Comparison of ENCODE assay signal across 2 worm cellular contexts in the genomic region with DNA sequence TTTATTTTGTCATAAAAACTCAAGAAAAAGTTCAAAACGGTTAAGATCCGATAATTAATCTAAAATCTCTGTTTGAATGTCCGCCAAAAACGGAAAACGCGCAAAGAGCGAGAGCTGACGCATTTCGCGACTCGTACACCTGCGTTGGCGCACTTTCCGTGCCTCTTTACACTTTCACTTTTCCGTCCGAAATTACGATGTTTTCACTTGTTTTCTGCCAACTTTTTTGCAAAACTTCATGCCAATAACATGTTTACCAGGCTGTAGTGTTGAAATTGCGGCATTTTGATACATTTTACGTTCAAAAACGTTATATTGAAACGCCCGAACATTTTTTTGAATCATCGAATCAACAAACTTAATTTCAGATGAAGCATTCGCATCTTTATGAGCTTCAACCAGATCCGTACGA.
A peak's percentile ranks its signal among the peaks of the same experiment; 100 is the strongest.
TF ChIP-seq lines count a peak whose summit lies in the region.

A gene (plus strand): TSS at position 369 of the 412 bp plus-strand sequence.

TF ChIP-seq in whole organism, L1 larva, 84 proteins besides CTCF, POLR2A, EP300 and RAD21 (continued from another document):
- TF ChIP-seq nhr-20 (tag; optimal IDR thresholded peaks at IDR 0.05; lab: Kevin White, UChicago) (peak; percentile 96), pag-3 (tag; optimal IDR thresholded peaks at IDR 0.05; lab: Kevin White, UChicago; ENCODE audit: borderline replicate concordance, insufficient read depth) (peak; percentile 75), zag-1 (tag; optimal IDR thresholded peaks at IDR 0.05; lab: Kevin White, UChicago) (no peak), snpc-4 (tag; optimal IDR thresholded peaks at IDR 0.05; lab: Kevin White, UChicago) (peak; percentile 90), mep-1 (tag; optimal IDR thresholded peaks at IDR 0.05; lab: Kevin White, UChicago) (peak; percentile 98), C04F5.9 (tag; optimal IDR thresholded peaks at IDR 0.05; lab: Kevin White, UChicago) (peak; percentile 85), dsc-1 (tag; optimal IDR thresholded peaks at IDR 0.05; lab: Kevin White, UChicago) (peak; percentile 97), hlh-17 (GFP tag; optimal IDR thresholded peaks at IDR 0.05; lab: Kevin White, UChicago; ENCODE audit: borderline replicate concordance) (no peak), nhr-85 (tag; lab: Kevin White, UChicago) (peak; percentile 99), nhr-71 (tag; optimal IDR thresholded peaks at IDR 0.05; lab: Kevin White, UChicago) (peak; percentile 98), nhr-84 (tag; optimal IDR thresholded peaks at IDR 0.05; lab: Kevin White, UChicago) (peak; percentile 10), sup-37 (GFP tag; optimal IDR thresholded peaks at IDR 0.05; lab: Kevin White, UChicago) (peak; percentile 92), elt-3 (tag; optimal IDR thresholded peaks at IDR 0.05; lab: Kevin White, UChicago) (peak in 4 of 6 experiments; percentile 32 to 95 (median 88)), efl-1 (optimal IDR thresholded peaks at IDR 0.05; lab: Kevin White, UChicago) (peak; percentile 96 to 100), efl-1 (GFP tag; optimal IDR thresholded peaks at IDR 0.05 in 1 of 2; lab: Kevin White, UChicago) (peak; percentile 99 to 100), blmp-1 (tag; optimal IDR thresholded peaks at IDR 0.05; lab: Kevin White, UChicago) (peak; percentile 100), hpl-2 (GFP tag; optimal IDR thresholded peaks at IDR 0.05; lab: Kevin White, UChicago) (peak; percentile 54), C16A3.4 (tag; optimal IDR thresholded peaks at IDR 0.05; lab: Kevin White, UChicago) (peak; percentile 96), egl-13 (tag; optimal IDR thresholded peaks at IDR 0.05; lab: Kevin White, UChicago) (peak; percentile 93), ceh-63 (GFP tag; optimal IDR thresholded peaks at IDR 0.05; lab: Kevin White, UChicago) (no peak), F16B12.6 (tag; optimal IDR thresholded peaks at IDR 0.05; lab: Kevin White, UChicago) (peak; percentile 75), ets-5 (GFP tag; IDR thresholded peaks at IDR 0.05; lab: Robert Waterston, UW) (no peak), isw-1 (GFP tag; IDR thresholded peaks at IDR 0.05; lab: Robert Waterston, UW) (peak; percentile 93), lin-39 (tag; optimal IDR thresholded peaks at IDR 0.05; lab: Kevin White, UChicago) (peak; percentile 96), efl-3 (GFP tag; optimal IDR thresholded peaks at IDR 0.05; lab: Kevin White, UChicago) (peak; percentile 78), pax-3 (tag; optimal IDR thresholded peaks at IDR 0.05; lab: Kevin White, UChicago) (peak; percentile 84), ceh-82 (tag; optimal IDR thresholded peaks at IDR 0.05; lab: Kevin White, UChicago) (peak; percentile 92 to 96 (median 95))

TF ChIP-seq in whole organism, young adult, 124 proteins besides CTCF, POLR2A, EP300 and RAD21 (continued from another document):
- TF ChIP-seq lin-26 (GFP tag; IDR thresholded peaks at IDR 0.05; lab: Robert Waterston, UW) (0 out of 2 replicates have a peak, but pooled peaks have one; percentile 35), F23B12.7 (tag; optimal IDR thresholded peaks at IDR 0.05; lab: Kevin White, UChicago; ENCODE audit: insufficient read depth) (peak; percentile 67), T07F8.4 (tag; optimal IDR thresholded peaks at IDR 0.05; lab: Kevin White, UChicago) (no peak), ama-1 (optimal IDR thresholded peaks at IDR 0.05; lab: Kevin White, UChicago) (no peak), ama-1 (GFP tag; optimal IDR thresholded peaks at IDR 0.05; lab: Kevin White, UChicago) (no peak), ZK185.1 (tag; optimal IDR thresholded peaks at IDR 0.05; lab: Kevin White, UChicago; ENCODE audit: poor library complexity, severe bottlenecking) (peak; percentile 82), ztf-25 (GFP tag; IDR thresholded peaks at IDR 0.05; lab: Robert Waterston, UW) (no peak), pha-4 (tag; optimal IDR thresholded peaks at IDR 0.05; lab: Kevin White, UChicago) (no peak), ceh-40 (GFP tag; IDR thresholded peaks at IDR 0.05; lab: Robert Waterston, UW) (no peak), rec-8 (tag; optimal IDR thresholded peaks at IDR 0.05; lab: Kevin White, UChicago) (no peak), C06A6.2 (GFP tag; conservative IDR thresholded peaks at IDR 0.05; lab: Robert Waterston, UW) (peak; percentile 83), lag-1 (GFP tag; IDR thresholded peaks at IDR 0.05; lab: Robert Waterston, UW) (no peak), F39B2.1 (GFP tag; IDR thresholded peaks at IDR 0.05; lab: Robert Waterston, UW) (0 out of 2 replicates have a peak, but pooled peaks have one; percentile 32), let-526 (GFP tag; IDR thresholded peaks at IDR 0.05; lab: Robert Waterston, UW) (no peak), ceh-100 (GFP tag; IDR thresholded peaks at IDR 0.05; lab: Robert Waterston, UW) (peak; percentile 83), aptf-3 (GFP tag; IDR thresholded peaks at IDR 0.05; lab: Robert Waterston, UW) (no peak), Y53F4B.3 (GFP tag; IDR thresholded peaks at IDR 0.05; lab: Robert Waterston, UW) (no peak; the same call in 1 of the 2 replicates), rcor-1 (GFP tag; IDR thresholded peaks at IDR 0.05; lab: Robert Waterston, UW) (peak; percentile 90), ztf-6 (GFP tag; IDR thresholded peaks at IDR 0.05; lab: Robert Waterston, UW) (no peak), repo-1 (tag; optimal IDR thresholded peaks at IDR 0.05; lab: Kevin White, UChicago) (peak; percentile 84), F22D6.2 (tag; optimal IDR thresholded peaks at IDR 0.05; lab: Kevin White, UChicago) (peak; percentile 54), snpc-4 (GFP tag; optimal IDR thresholded peaks at IDR 0.05; lab: Kevin White, UChicago) (peak; percentile 88), snpc-4 (tag; optimal IDR thresholded peaks at IDR 0.05; lab: Kevin White, UChicago) (peak; percentile 82 to 95 (median 94)), bed-1 (GFP tag; IDR thresholded peaks at IDR 0.05; lab: Robert Waterston, UW) (0 out of 2 replicates have a peak, but pooled peaks have one; percentile 70), tlf-1 (GFP tag; optimal IDR thresholded peaks at IDR 0.05; lab: Kevin White, UChicago) (peak; percentile 91), F10E7.11 (tag; optimal IDR thresholded peaks at IDR 0.05; lab: Kevin White, UChicago) (no peak), attf-6 (GFP tag; IDR thresholded peaks at IDR 0.05; lab: Robert Waterston, UW) (peak; percentile 88), ceh-79 (tag; optimal IDR thresholded peaks at IDR 0.05; lab: Kevin White, UChicago) (no peak), mcd-1 (GFP tag; IDR thresholded peaks at IDR 0.05; lab: Robert Waterston, UW) (peak; percentile 94), egl-44 (GFP tag; IDR thresholded peaks at IDR 0.05; lab: Robert Waterston, UW) (no peak), lin-54 (GFP tag; optimal IDR thresholded peaks at IDR 0.05; lab: Kevin White, UChicago) (peak; percentile 99), lir-1 (GFP tag; conservative IDR thresholded peaks at IDR 0.05; lab: Robert Waterston, UW) (peak; percentile 77), attf-5 (GFP tag; optimal IDR thresholded peaks at IDR 0.05; lab: Kevin White, UChicago) (peak; percentile 89)
